Worm (Caenorhabditis elegans) whole organism, early embryonic: ENCODE results near the gene C02B10.4.

Experiments
- B0310.2 ChIP-seq: sonication (generic microtip); optimal IDR thresholded peaks from 2 replicates; lab custom pipeline; 2016; ENCODE audit warnings: mild to moderate bottlenecking, missing genetic modification characterization, missing compliant biosample characterization
- ama-1 ChIP-seq: fragments of 150-350 bp; optimal IDR thresholded peaks from 2 replicates; lab custom pipeline; 2014
- ets-7 ChIP-seq: sonication (generic microtip); optimal IDR thresholded peaks from 2 replicates; lab custom pipeline; 2016; ENCODE audit warnings: missing genotype, missing genetic modification characterization, missing compliant biosample characterization
- scrt-1 ChIP-seq: fragments of 200-800 bp; sonication (Bioruptor generic); IDR thresholded peaks from 2 replicates; pipeline ENCODE4 v1.3.6; 2022; ENCODE audit warnings: missing genetic modification characterization, missing compliant biosample characterization

DNA sequence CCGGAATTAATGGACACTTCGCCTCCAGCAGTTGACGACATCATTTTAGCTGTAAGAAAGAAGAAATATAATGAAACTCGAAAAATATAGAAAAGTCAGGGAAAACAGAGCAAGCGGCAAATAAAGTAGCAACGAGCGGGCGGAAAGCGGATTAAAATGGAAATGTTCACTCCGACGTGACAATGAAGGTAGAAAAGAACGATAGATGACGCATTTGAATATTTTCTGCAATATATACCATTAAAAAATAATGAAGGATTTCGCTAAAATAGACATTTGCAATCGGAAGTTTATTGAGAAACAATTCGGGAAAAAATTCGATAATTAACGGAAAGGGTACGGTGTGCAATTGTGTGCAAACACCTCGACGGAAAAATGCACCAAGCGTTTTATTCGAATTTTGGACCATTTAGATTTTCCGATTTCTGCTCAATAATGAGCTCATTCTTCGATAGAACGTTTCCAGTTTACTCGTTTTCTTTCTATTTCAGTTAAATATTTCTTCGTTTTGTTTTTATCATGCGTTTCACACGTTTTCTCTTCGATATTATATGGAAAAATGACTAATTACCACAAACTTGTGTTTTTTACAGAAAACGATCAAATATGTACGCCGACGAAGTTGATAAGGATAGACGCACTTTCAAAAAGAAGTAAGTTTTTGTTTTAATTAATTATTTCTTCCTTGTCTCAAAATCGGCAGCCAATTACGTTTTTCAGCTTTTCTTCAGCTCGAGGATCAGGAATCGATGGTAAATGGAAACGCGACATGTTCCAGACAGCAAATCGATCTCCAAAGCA is at the start of gene C02B10.4, which contains the start of gene snpn-1:
- no peak for TF ChIP-seq B0310.2 (tag; lab: Kevin White, UChicago)
- no peak for TF ChIP-seq ama-1 (lab: Kevin White, UChicago)
- TF ChIP-seq ets-7 (tag; lab: Kevin White, UChicago): no peak
- TF ChIP-seq scrt-1 (GFP tag; lab: Robert Waterston, UW): no peak
